Fruit fly (Drosophila melanogaster) Kc167 (cell line): ENCODE measurements around the gene CG11029.

ENCODE experiments used
- Myc ChIP-seq: fragments of >200 bp; optimal IDR thresholded peaks from 2 replicates; lab custom pipeline; 2017; ENCODE audit warnings: missing external identifiers
- Sin3A ChIP-seq: fragments of >200 bp; optimal IDR thresholded peaks from 2 replicates; lab custom pipeline; 2018; ENCODE audit warnings: missing external identifiers
- h ChIP-seq: fragments of >200 bp; optimal IDR thresholded peaks from 3 replicates; lab custom pipeline; 2018; ENCODE audit warnings: missing external identifiers
- insv ChIP-seq: fragments of >200 bp; optimal IDR thresholded peaks from 3 replicates; lab custom pipeline; 2018; ENCODE audit warnings: missing external identifiers
- psq ChIP-seq: fragments of >200 bp; optimal IDR thresholded peaks from 2 replicates; lab custom pipeline; 2017; ENCODE audit warnings: missing external identifiers
- ttk ChIP-seq: sonication (Bioruptor generic); optimal IDR thresholded peaks from 2 replicates; lab custom pipeline; 2017; ENCODE audit warnings: missing external identifiers

CG11029 gene

dm6 chr2L:5745857-5746256, at the start of gene CG11029:
CG11029 (plus strand) TSS chr2L:5746157.
- no peak for TF ChIP-seq insv (lab: Kevin White, UChicago)
- no peak for TF ChIP-seq Sin3A
- no peak for TF ChIP-seq h (lab: Kevin White, UChicago)
- no peak for TF ChIP-seq psq (lab: Kevin White, UChicago)
- no peak for TF ChIP-seq ttk
- no peak for TF ChIP-seq Myc (lab: Kevin White, UChicago)

dm6 chr2L:5706074-5706473, 39.9 kb upstream of the CG11029 start, which contains the start of gene CG7236:
CG7236 (plus strand) TSS chr2L:5706374.
- TF ChIP-seq h (lab: Kevin White, UChicago) = no peak
- no peak for TF ChIP-seq Myc (lab: Kevin White, UChicago)
- TF ChIP-seq insv (lab: Kevin White, UChicago) = no peak
- no peak for TF ChIP-seq psq (lab: Kevin White, UChicago)
- no peak for TF ChIP-seq Sin3A
- TF ChIP-seq ttk = no peak

DNA sequence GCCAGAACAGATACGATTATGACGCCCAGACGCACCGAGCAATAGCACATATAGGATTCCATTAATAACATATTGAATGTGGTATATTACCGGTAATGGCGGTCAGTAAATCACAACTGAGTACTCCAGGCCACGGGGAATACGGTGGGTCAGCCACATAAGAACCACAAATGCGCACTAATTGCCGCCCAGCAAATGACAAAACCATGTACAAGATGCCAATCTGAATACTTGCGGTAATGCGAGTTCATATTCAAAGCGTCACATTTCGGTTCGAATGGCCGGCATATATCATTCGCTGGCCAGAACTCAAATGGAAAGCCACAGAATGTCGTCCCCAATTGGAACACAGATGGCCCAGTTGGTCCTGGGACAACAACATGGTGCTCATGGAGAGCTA, 29.4 kb upstream of the CG11029 start, which contains the start of the genes CG14007 and CG34011:
CG14007 (minus strand) TSS at position 101 of the 400 bp plus-strand sequence.
CG34011 (plus strand) TSS at position 122 of the 400 bp plus-strand sequence.
- TF ChIP-seq insv (lab: Kevin White, UChicago) (no peak), psq (lab: Kevin White, UChicago) (no peak), Sin3A (no peak), Myc (lab: Kevin White, UChicago) (no peak), h (lab: Kevin White, UChicago) (no peak), ttk (no peak)

dm6 chr2L:5720407-5721228, 25.3 kb upstream of the CG11029 start, which contains the start of the genes CG11149 and sip1:
CG11149 (minus strand) TSS chr2L:5720899.
sip1 (plus strand) TSS chr2L:5721051.
- TF ChIP-seq insv (lab: Kevin White, UChicago) (no peak), h (lab: Kevin White, UChicago) (no peak), ttk (no peak), Myc (lab: Kevin White, UChicago) (no peak), Sin3A (no peak), psq (lab: Kevin White, UChicago) (no peak)

- TF ChIP-seq ttk = no peak
- no peak for TF ChIP-seq Myc (lab: Kevin White, UChicago)
- TF ChIP-seq insv (lab: Kevin White, UChicago) = no peak
Measured at dm6 chr2L:5723859-5724475, 22.0 kb upstream of the CG11029 start.

DNA sequence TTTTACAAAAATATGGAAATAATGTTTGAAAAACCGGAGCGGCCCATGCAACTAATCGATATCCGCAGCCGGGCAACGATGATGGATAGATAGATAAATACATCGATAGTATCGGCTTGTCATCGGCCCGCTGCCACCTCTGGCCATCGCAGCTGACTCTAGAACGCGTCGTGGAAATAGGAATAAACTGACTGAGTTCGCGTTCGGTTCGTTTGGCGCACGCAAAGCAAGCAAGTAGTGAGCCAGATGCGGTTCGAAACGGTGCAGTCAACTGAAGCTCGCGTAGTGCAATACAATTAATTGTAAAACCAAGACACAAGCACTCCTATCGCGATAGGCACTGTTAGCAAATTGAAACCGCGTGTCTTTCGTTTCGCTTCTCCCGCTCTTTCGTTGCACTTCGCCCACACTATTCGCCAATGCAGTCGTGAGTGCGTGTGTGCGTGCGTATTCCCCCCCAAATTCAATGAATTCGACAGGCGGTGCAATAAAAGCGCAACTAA, 21.4 kb upstream of the CG11029 start, which contains the start of gene CG11030:
CG11030 (plus strand) TSS at position 136 of the 503 bp plus-strand sequence.
- TF ChIP-seq h (lab: Kevin White, UChicago) = no peak
- TF ChIP-seq ttk = no peak
- TF ChIP-seq psq (lab: Kevin White, UChicago) = no peak
- no peak for TF ChIP-seq insv (lab: Kevin White, UChicago)
- no peak for TF ChIP-seq Myc (lab: Kevin White, UChicago)
- TF ChIP-seq Sin3A = no peak

DNA sequence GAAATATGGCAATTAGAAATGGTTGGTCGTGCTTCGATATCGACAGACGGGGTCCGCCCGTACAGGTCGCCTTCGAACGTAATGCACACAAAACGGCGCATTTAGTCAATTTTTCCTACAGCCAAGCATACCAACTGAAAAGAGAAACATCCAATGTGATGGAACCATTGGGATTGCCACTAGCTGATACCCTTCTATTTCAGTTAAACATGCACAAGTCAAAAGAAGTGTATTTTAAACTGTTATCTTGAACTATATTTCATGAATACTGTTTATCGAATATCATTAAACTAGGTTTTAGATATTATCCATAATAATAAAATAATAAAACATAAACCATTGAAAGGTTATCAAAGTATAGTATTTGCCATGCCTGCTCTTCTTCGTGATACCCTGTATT, 19.9 kb upstream of the CG11029 start:
- TF ChIP-seq ttk (no peak), psq (lab: Kevin White, UChicago) (no peak), h (lab: Kevin White, UChicago) (no peak), Sin3A (no peak), insv (lab: Kevin White, UChicago) (no peak)

- no peak for TF ChIP-seq h (lab: Kevin White, UChicago)
- TF ChIP-seq psq (lab: Kevin White, UChicago) = no peak
- no peak for TF ChIP-seq Sin3A
- no peak for TF ChIP-seq ttk
- TF ChIP-seq insv (lab: Kevin White, UChicago) = no peak
- TF ChIP-seq Myc (lab: Kevin White, UChicago) = no peak
Measured at dm6 chr2L:5728711-5729110, 17.2 kb upstream of the CG11029 start, which contains the start of gene CG14006. CG14006 (minus strand) TSS chr2L:5728811.

DNA sequence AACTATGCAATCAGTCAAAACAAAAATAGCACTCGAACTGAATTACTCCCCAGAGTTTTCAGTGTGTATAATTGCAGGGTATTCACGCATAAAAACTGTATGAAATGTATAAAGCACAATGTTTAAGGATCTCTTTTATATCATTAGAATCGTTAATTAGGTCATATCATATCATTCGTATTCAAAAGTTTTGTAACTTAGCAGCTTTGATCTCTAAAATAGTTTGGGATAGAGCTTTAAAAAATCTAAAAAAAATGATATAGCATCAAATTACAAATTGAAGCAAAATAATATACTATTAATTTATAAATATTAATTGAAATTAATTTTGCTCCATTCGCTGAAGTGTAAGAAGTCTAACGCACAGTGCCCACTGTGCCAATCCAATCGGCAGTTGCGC, 15.5 kb upstream of the CG11029 start:
- TF ChIP-seq Myc (lab: Kevin White, UChicago) = no peak
- no peak for TF ChIP-seq psq (lab: Kevin White, UChicago)
- TF ChIP-seq ttk = no peak
- no peak for TF ChIP-seq Sin3A
- no peak for TF ChIP-seq insv (lab: Kevin White, UChicago)

DNA sequence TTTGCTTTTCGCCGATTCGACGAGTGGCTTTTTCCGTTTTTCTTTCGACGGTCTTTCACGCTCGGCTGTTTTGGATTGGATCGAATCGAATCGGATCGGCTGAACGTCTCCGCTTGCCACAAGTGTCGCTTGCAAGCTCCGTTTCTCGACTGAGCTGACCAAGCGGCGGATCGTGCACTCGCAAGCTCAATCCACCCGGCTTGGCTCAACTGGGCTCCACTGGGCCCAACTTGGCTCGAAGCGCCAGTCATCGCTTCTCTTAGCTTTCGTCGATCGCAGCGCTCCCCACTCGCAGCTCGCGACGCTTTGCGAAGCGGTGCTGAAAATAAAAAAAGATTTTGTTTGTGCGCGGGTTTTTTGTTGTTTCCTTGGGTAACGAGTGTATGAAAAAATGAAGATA, 5.2 kb upstream of the CG11029 start:
- no peak for TF ChIP-seq Myc (lab: Kevin White, UChicago)

DNA sequence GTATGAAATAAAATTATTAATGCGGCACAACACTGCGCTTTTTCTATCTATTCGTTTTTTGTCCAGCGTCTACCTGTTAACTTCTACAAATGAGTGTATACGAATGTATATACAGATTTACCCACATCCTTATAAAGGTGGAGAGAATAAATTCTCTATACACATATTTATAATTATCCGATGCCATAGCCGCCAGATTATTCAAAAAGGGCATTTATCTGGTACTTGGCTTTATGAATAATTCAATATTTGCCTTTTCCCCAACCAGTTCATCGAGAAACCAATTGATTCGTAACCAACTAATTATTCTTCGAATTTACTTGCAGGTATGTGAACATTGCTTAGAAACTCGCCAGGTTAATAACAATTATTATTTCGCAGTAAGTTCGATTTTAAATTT, 4.8 kb upstream of the CG11029 start, which contains the start of gene CG11147:
CG11147 (minus strand) TSS at position 101 of the 400 bp plus-strand sequence.
- TF ChIP-seq ttk (no peak), psq (lab: Kevin White, UChicago) (no peak), insv (lab: Kevin White, UChicago) (no peak), Myc (lab: Kevin White, UChicago) (no peak), h (lab: Kevin White, UChicago) (no peak), Sin3A (no peak)

dm6 chr2L:5742437-5742836, 3.5 kb upstream of the CG11029 start:
- TF ChIP-seq h (lab: Kevin White, UChicago) = no peak
- no peak for TF ChIP-seq Sin3A
- no peak for TF ChIP-seq psq (lab: Kevin White, UChicago)
